Worm (Caenorhabditis elegans): ENCODE data around the gene K08D8.3.

The K08D8.3 gene

DNA sequence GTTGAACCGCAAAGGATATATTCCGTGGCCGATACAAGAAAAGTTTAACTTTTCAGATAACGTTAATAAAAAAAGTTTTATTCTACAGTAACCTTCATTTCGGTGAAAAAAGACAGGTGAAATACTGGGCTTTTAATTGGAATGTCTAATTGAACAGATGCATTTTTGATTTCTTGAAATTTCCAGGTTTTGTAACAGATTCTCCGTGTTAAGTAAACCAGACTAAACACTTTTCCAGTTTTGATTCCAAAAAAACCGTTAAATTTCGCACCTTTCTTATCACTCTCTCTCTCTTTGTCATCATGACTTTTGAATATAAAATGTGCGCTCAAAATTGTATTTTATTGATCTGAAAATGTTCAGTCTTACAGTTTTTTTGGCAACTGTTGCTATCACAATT lies 11.8 kb upstream of the K08D8.3 start, which contains the start of gene C32H11.3:
C32H11.3 (plus strand) TSS at position 301 of the 400 bp plus-strand sequence.
- TF ChIP-seq K02D7.2 (tag; optimal IDR thresholded peaks at IDR 0.05) (no peak), sox-4 (tag; optimal IDR thresholded peaks at IDR 0.05) (no peak), pros-1 (tag; optimal IDR thresholded peaks at IDR 0.05) (no peak), ceh-14 (tag; optimal IDR thresholded peaks at IDR 0.05) (no peak), ceh-24 (tag; optimal IDR thresholded peaks at IDR 0.05) (no peak), C38D4.7 (GFP tag; optimal IDR thresholded peaks at IDR 0.05) (no peak), che-1 (tag; optimal IDR thresholded peaks at IDR 0.05) (no peak), ceh-45 (GFP tag; IDR thresholded peaks at IDR 0.05) (no peak), pqm-1 (tag; optimal IDR thresholded peaks at IDR 0.05) (no peak), sdc-2 (tag; optimal IDR thresholded peaks at IDR 0.05) (no peak), C08G9.2 (tag; optimal IDR thresholded peaks at IDR 0.05) (no peak), hlh-13 (GFP tag; optimal IDR thresholded peaks at IDR 0.05) (no peak)

DNA sequence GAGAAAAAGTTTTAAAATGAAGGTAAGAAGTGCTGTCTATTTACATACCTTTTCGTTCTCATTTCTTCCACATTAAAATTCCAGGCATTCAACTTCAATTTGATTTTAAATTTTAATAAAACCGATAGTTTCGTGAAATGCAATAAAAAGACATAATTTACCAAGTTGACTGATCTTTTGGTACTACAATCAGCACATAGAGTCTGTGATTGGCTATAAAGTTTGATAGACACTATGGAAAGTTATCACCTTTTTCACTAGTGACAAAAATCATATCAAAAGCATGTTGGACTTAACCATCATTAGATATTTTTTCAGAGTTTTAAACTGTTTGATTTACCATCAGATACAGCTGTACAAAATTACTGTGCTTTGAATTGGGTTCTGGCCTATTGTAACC lies 9.0 kb upstream of the K08D8.3 start, which contains the start of gene srz-15:
srz-15 (plus strand) TSS at position 301 of the 400 bp plus-strand sequence.
- TF ChIP-seq tbx-2 (tag; optimal IDR thresholded peaks at IDR 0.05) (no peak), tbx-7 (tag; optimal IDR thresholded peaks at IDR 0.05) (no peak), fkh-10 (GFP tag; optimal IDR thresholded peaks at IDR 0.05) (no peak), ttx-3 (tag; optimal IDR thresholded peaks at IDR 0.05) (no peak), K02D7.2 (tag; optimal IDR thresholded peaks at IDR 0.05) (no peak), sox-2 (GFP tag; IDR thresholded peaks at IDR 0.05) (no peak), F13H6.1 (tag; optimal IDR thresholded peaks at IDR 0.05) (no peak), ets-4 (tag; optimal IDR thresholded peaks at IDR 0.05) (no peak), dve-1 (tag; optimal IDR thresholded peaks at IDR 0.05) (no peak), ceh-19 (GFP tag; optimal IDR thresholded peaks at IDR 0.05) (no peak), elt-2 (tag; optimal IDR thresholded peaks at IDR 0.05) (no peak), sox-4 (tag; optimal IDR thresholded peaks at IDR 0.05) (no peak), sdc-2 (tag; optimal IDR thresholded peaks at IDR 0.05) (no peak), ceh-45 (GFP tag; IDR thresholded peaks at IDR 0.05) (no peak)

DNA sequence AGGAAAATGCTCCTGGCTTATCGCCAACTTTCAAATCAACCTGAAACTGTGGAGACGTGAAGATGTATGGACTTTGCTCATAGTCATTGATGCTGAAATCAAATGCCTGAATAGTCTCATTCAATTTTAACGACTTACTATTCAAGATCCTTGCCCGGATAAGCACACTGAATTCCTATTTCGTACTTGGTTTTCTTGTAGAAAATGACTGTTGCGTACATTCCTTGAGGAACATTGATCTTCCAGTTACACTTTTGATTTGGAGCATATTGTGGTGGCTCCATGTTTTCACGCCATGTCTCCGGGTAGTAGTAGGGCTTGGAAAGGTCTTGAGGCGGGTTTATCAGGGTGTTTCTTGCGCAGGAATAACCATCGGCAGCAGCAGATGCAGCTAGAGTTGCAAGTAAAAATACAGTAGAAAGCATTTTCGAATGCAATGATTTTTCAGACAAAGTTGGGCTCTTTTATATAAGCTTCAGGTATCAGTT lies 8.1 kb upstream of the K08D8.3 start, which contains the start of gene irg-6:
irg-6 (minus strand) TSS at position 438 of the 488 bp plus-strand sequence.
- TF ChIP-seq pha-4 (tag; optimal IDR thresholded peaks at IDR 0.05) (no peak), hlh-30 (tag; optimal IDR thresholded peaks at IDR 0.05; ENCODE audit: insufficient read depth) (no peak), ceh-31 (tag; optimal IDR thresholded peaks at IDR 0.05) (no peak), ceh-9 (tag; optimal IDR thresholded peaks at IDR 0.05) (no peak), dmd-4 (tag; optimal IDR thresholded peaks at IDR 0.05; ENCODE audit: borderline replicate concordance) (no peak), hlh-15 (tag; optimal IDR thresholded peaks at IDR 0.05) (no peak), tbx-2 (tag; optimal IDR thresholded peaks at IDR 0.05) (no peak)

DNA sequence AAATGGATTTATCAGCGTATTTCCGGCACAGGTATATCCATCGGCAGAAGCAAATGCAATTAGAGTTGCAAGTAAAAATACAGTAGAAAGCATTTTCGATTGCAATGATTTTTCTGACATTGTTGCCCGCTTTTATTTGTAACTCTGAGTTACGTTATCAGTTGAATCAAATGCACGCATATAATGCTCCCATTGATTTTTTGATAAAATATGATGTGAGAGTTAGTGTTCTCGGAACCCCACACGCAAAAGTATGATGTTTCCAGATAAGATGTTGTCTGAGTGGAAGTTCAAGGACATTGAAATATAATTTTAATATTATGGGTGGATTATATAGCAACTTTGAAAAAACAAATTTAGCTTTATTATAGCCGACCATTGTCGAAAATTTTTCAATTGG lies 5.5 kb upstream of the K08D8.3 start, which contains the start of gene K08D8.5:
K08D8.5 (minus strand) TSS at position 140 of the 400 bp plus-strand sequence.
- no peak for TF ChIP-seq C08G9.2 (tag; optimal IDR thresholded peaks at IDR 0.05)
- TF ChIP-seq elt-2 (tag; optimal IDR thresholded peaks at IDR 0.05), result peak; percentile 39
- no peak for TF ChIP-seq tbx-7 (tag; optimal IDR thresholded peaks at IDR 0.05)
- no peak for TF ChIP-seq unc-86 (tag; optimal IDR thresholded peaks at IDR 0.05)
- no peak for TF ChIP-seq ceh-18 (tag; optimal IDR thresholded peaks at IDR 0.05)

DNA sequence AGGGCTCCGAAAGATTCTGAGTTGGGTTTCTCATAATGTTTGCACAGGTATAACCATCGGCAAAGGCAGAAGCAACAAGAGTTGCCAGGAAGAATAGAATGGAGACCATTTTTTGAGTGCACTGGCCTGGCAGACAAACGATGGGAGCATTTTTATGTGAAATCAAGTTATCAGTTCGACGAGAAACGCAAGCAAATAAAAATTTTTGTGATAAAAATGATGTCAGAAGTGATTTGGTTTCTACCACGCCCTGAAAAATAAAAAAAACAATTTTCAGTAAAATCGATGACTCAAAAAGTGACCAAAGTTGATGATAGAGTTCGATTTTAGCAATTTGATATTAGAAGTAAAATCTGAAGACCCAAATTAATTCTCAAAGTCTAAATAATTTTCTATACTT lies 3.4 kb upstream of the K08D8.3 start, which contains the start of gene K08D8.4:
K08D8.4 (minus strand) TSS at position 128 of the 400 bp plus-strand sequence.
- peak; percentile 15 for TF ChIP-seq elt-2 (tag; optimal IDR thresholded peaks at IDR 0.05)
- no peak for TF ChIP-seq odd-2 (tag; optimal IDR thresholded peaks at IDR 0.05)

DNA sequence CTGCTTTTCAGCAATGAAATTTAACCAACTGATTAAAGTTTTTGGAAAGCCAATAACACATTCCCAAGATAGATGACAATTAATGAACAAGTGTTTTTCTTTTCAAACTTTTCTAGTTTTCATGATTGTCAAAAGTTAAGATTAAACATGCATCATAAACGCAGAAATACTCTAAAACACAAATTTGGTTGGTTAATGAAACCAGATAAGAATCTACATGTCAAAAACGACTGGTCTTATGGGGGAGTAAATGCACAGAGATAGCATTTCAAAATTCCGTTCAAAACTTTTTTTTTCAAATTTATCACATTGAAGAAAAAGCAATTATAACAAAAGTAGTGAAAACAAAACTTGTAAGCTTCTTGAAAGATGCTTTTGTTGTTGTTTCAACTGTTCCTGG lies 2.8 kb downstream of the K08D8.3 start:
- no peak for TF ChIP-seq odd-2 (tag; optimal IDR thresholded peaks at IDR 0.05)
- no peak for TF ChIP-seq unc-55 (GFP tag; optimal IDR thresholded peaks at IDR 0.05)
- TF ChIP-seq ceh-9 (tag; optimal IDR thresholded peaks at IDR 0.05), result no peak
- no peak for TF ChIP-seq lin-11 (tag; optimal IDR thresholded peaks at IDR 0.05)
- TF ChIP-seq pha-4 (tag; optimal IDR thresholded peaks at IDR 0.05), result no peak
- no peak for TF ChIP-seq ets-4 (tag; optimal IDR thresholded peaks at IDR 0.05)
- TF ChIP-seq unc-86 (tag; optimal IDR thresholded peaks at IDR 0.05), result no peak
- TF ChIP-seq ceh-6 (GFP tag; optimal IDR thresholded peaks at IDR 0.05), result no peak
- TF ChIP-seq ama-1 (optimal IDR thresholded peaks at IDR 0.05), result no peak
- no peak for TF ChIP-seq dve-1 (tag; optimal IDR thresholded peaks at IDR 0.05)
- TF ChIP-seq ceh-2 (tag; optimal IDR thresholded peaks at IDR 0.05), result no peak

All from whole organism, late embryonic.